Fruit fly (Drosophila melanogaster) whole organism, embryonic: ENCODE results near the gene CG31075.

Source experiments
- BtbVII ChIP-seq: fragments of 200-800 bp; sonication (Bioruptor generic); optimal IDR thresholded peaks from 3 replicates; lab custom pipeline; 2017; ENCODE audit warnings: missing biosample characterization, mild to moderate bottlenecking, missing genetic modification characterization
- CG11456 ChIP-seq: fragments of 200-800 bp; sonication (Bioruptor generic); IDR thresholded peaks from 3 replicates; pipeline ENCODE4 v1.3.6; 2022; ENCODE audit warnings: missing biosample characterization, missing genetic modification characterization
- CG12104 ChIP-seq: fragments of 200-800 bp; sonication (Bioruptor generic); optimal IDR thresholded peaks from 3 replicates; lab custom pipeline; 2016; ENCODE audit warnings: missing biosample characterization, missing genetic modification characterization
- CG12391 ChIP-seq: fragments of 200-800 bp; sonication (Bioruptor generic); optimal IDR thresholded peaks from 3 replicates; lab custom pipeline; 2018; ENCODE audit warnings: missing biosample characterization, mild to moderate bottlenecking, missing genetic modification characterization, moderate library complexity
- CG14667 ChIP-seq: fragments of 200-800 bp; sonication (Bioruptor generic); IDR thresholded peaks from 2 replicates; pipeline ENCODE4 v1.3.6; 2022; ENCODE audit warnings: missing biosample characterization, missing genetic modification characterization
- CG1602 ChIP-seq: fragments of 200-800 bp; sonication (Bioruptor generic); optimal IDR thresholded peaks from 3 replicates; lab custom pipeline; 2016; ENCODE audit warnings: missing biosample characterization, missing genetic modification characterization
- CG17359 ChIP-seq: fragments of 200-800 bp; sonication (Bioruptor generic); optimal IDR thresholded peaks from 3 replicates; lab custom pipeline; 2018; ENCODE audit warnings: missing biosample characterization, mild to moderate bottlenecking, missing genetic modification characterization, moderate library complexity
- CG17361 ChIP-seq: fragments of 200-800 bp; sonication (Bioruptor generic); IDR thresholded peaks from 3 replicates; pipeline ENCODE4 v1.3.6; 2022; ENCODE audit warnings: missing biosample characterization, missing genetic modification characterization
- CG17568 ChIP-seq: fragments of 200-800 bp; sonication (Bioruptor generic); optimal IDR thresholded peaks from 2 replicates; lab custom pipeline; 2018; ENCODE audit warnings: missing biosample characterization, mild to moderate bottlenecking, missing genetic modification characterization, moderate library complexity
- CG2116 ChIP-seq: fragments of 200-800 bp; sonication (Bioruptor generic); optimal IDR thresholded peaks from 3 replicates; lab custom pipeline; 2018; ENCODE audit warnings: missing biosample characterization, mild to moderate bottlenecking, missing genetic modification characterization
- CG2120 ChIP-seq: fragments of 200-800 bp; sonication (Bioruptor generic); optimal IDR thresholded peaks from 3 replicates; lab custom pipeline; 2016; ENCODE audit warnings: missing biosample characterization, missing genetic modification characterization
- CG31365 ChIP-seq: fragments of 200-800 bp; sonication (Bioruptor generic); optimal IDR thresholded peaks from 2 replicates; lab custom pipeline; 2018; ENCODE audit warnings: missing biosample characterization, mild to moderate bottlenecking, missing genetic modification characterization
- CG3995 ChIP-seq: fragments of 200-800 bp; sonication (Bioruptor generic); optimal IDR thresholded peaks from 3 replicates; lab custom pipeline; 2016; ENCODE audit warnings: missing biosample characterization, missing genetic modification characterization
- CG6765 ChIP-seq: fragments of 200-800 bp; sonication (Bioruptor generic); optimal IDR thresholded peaks from 3 replicates; lab custom pipeline; 2017; ENCODE audit warnings: missing biosample characterization, mild to moderate bottlenecking, missing genetic modification characterization
- CG7928 ChIP-seq: fragments of 200-800 bp; sonication (Bioruptor generic); optimal IDR thresholded peaks from 2 replicates; lab custom pipeline; 2017; ENCODE audit warnings: missing biosample characterization, mild to moderate bottlenecking, missing genetic modification characterization
- CG9437 ChIP-seq: fragments of 200-800 bp; sonication (Bioruptor generic); optimal IDR thresholded peaks from 2 replicates; lab custom pipeline; 2018; ENCODE audit warnings: missing biosample characterization, mild to moderate bottlenecking, missing genetic modification characterization
- Chrac-16 ChIP-seq: fragments of 200-800 bp; sonication (Bioruptor generic); optimal IDR thresholded peaks from 3 replicates; lab custom pipeline; 2016; ENCODE audit warnings: missing biosample characterization, missing genetic modification characterization
- Dll ChIP-seq: fragments of 200-800 bp; sonication (Bioruptor generic); IDR thresholded peaks from 4 replicates; pipeline ENCODE4 v1.3.6; 2022; ENCODE audit warnings: missing biosample characterization, missing genetic modification characterization; ENCODE audit not compliant: partially characterized antibody
- E2f2 ChIP-seq: fragments of 200-800 bp; sonication (Bioruptor generic); IDR thresholded peaks from 2 replicates; pipeline ENCODE4 v1.3.6; 2022; ENCODE audit warnings: missing biosample characterization, missing genetic modification characterization
- H2.0 ChIP-seq: fragments of 200-800 bp; sonication (Bioruptor generic); IDR thresholded peaks from 2 replicates; pipeline ENCODE4 v1.3.6; 2022; ENCODE audit warnings: missing biosample characterization, missing genetic modification characterization
- Lpt ChIP-seq: fragments of >200 bp; optimal IDR thresholded peaks from 2 replicates; lab custom pipeline; 2018; ENCODE audit warnings: missing biosample characterization, missing genetic modification characterization
- Med ChIP-seq: fragments of 200-800 bp; sonication (Bioruptor generic); peaks from one replicate; lab custom pipeline; 2016; ENCODE audit warnings: missing biosample characterization, missing genetic modification characterization, mild to moderate bottlenecking, inconsistent platforms, moderate library complexity
- Nf-YB ChIP-seq: fragments of 200-800 bp; sonication (Bioruptor generic); optimal IDR thresholded peaks from 3 replicates; lab custom pipeline; 2019; ENCODE audit warnings: missing biosample characterization, mild to moderate bottlenecking, missing genetic modification characterization, moderate library complexity
- Oaz ChIP-seq: fragments of 200-800 bp; sonication (Bioruptor generic); IDR thresholded peaks from 2 replicates; pipeline ENCODE4 v1.3.6; 2022; ENCODE audit warnings: missing biosample characterization, missing genetic modification characterization
- Sin3A ChIP-seq: fragments of >200 bp; optimal IDR thresholded peaks from 2 replicates; lab custom pipeline; 2018
- Sox102F ChIP-seq: fragments of 200-800 bp; sonication (Bioruptor generic); optimal IDR thresholded peaks from 2 replicates; lab custom pipeline; 2018; ENCODE audit warnings: missing biosample characterization, mild to moderate bottlenecking, missing genetic modification characterization, moderate library complexity
- btn ChIP-seq: fragments of 200-800 bp; sonication (Bioruptor generic); optimal IDR thresholded peaks from 2 replicates; lab custom pipeline; 2016; ENCODE audit warnings: missing biosample characterization, missing genetic modification characterization
- dpn ChIP-seq, 2 experiments: fragments of 200-800 bp; sonication (Bioruptor generic); optimal IDR thresholded peaks; 3 replicates each; lab custom pipeline; 2016; ENCODE audit warnings: missing biosample characterization in 2 of 2, missing genetic modification characterization in 2 of 2
- ewg ChIP-seq: fragments of 200-800 bp; sonication (Bioruptor generic); optimal IDR thresholded peaks from 3 replicates; lab custom pipeline; 2017; ENCODE audit warnings: mild to moderate bottlenecking, missing biosample characterization, missing genetic modification reagents, missing genetic modification characterization
- fd64A ChIP-seq: fragments of 200-800 bp; sonication (Bioruptor generic); optimal IDR thresholded peaks from 3 replicates; lab custom pipeline; 2018; ENCODE audit warnings: missing biosample characterization, mild to moderate bottlenecking, missing genetic modification characterization
- ftz-f1 ChIP-seq: fragments of 200-800 bp; sonication (Bioruptor generic); optimal IDR thresholded peaks from 2 replicates; lab custom pipeline; 2016; ENCODE audit warnings: missing biosample characterization, missing genetic modification characterization
- hb ChIP-seq: fragments of 200-800 bp; sonication (Bioruptor generic); IDR thresholded peaks from 3 replicates; pipeline ENCODE4 v1.3.6; 2022; ENCODE audit warnings: missing biosample characterization, missing genetic modification characterization; ENCODE audit not compliant: partially characterized antibody
- hbn ChIP-seq: fragments of 200-800 bp; sonication (Bioruptor generic); IDR thresholded peaks from 2 replicates; pipeline ENCODE4 v1.3.6; 2022; ENCODE audit warnings: missing biosample characterization, missing genetic modification characterization; ENCODE audit not compliant: partially characterized antibody
- hkb ChIP-seq, 2 experiments: fragments of 200-800 bp in 1 of 2; fragments of >200 bp in 1 of 2; sonication (Bioruptor generic) in 1 of 2; IDR thresholded peaks in 1 of 2; optimal IDR thresholded peaks in 1 of 2; 2 replicates each; pipeline versions ENCODE4 v1.3.6 to Lab custom; 2017 to 2022; ENCODE audit warnings: missing biosample characterization in 1 of 2, missing genetic modification characterization in 1 of 2
- lov ChIP-seq, 2 experiments: fragments of 200-800 bp in 1 of 2; fragments of >200 bp in 1 of 2; sonication (Bioruptor generic) in 1 of 2; IDR thresholded peaks in 1 of 2; optimal IDR thresholded peaks in 1 of 2; 2 replicates in 1 of 2; 3 replicates in 1 of 2; pipeline versions ENCODE4 v1.3.6 to Lab custom; 2017 to 2022; ENCODE audit warnings: missing biosample characterization in 1 of 2, missing genetic modification characterization in 1 of 2
- nerfin-1 ChIP-seq: fragments of 200-800 bp; sonication (Bioruptor generic); optimal IDR thresholded peaks from 3 replicates; lab custom pipeline; 2019; ENCODE audit warnings: missing biosample characterization, mild to moderate bottlenecking, missing genetic modification characterization, moderate library complexity
- odd ChIP-seq: fragments of 200-800 bp; sonication (Bioruptor generic); optimal IDR thresholded peaks from 2 replicates; lab custom pipeline; 2017; ENCODE audit warnings: missing biosample characterization, mild to moderate bottlenecking, missing genetic modification characterization
- onecut ChIP-seq: fragments of 200-800 bp; sonication (Bioruptor generic); IDR thresholded peaks from 2 replicates; pipeline ENCODE4 v1.3.6; 2022; ENCODE audit warnings: missing biosample characterization, missing genetic modification characterization
- otp ChIP-seq: fragments of 200-800 bp; sonication (Bioruptor generic); IDR thresholded peaks from 3 replicates; pipeline ENCODE4, ENCODE4 v1.3.6; 2022; ENCODE audit warnings: missing biosample characterization, missing genetic modification characterization
- phol ChIP-seq: fragments of 200-800 bp; sonication (Bioruptor generic); optimal IDR thresholded peaks from 3 replicates; lab custom pipeline; 2018; ENCODE audit warnings: missing biosample characterization, mild to moderate bottlenecking, missing genetic modification characterization, moderate library complexity
- pita ChIP-seq: fragments of 200-800 bp; sonication (Bioruptor generic); optimal IDR thresholded peaks from 2 replicates; lab custom pipeline; 2017; ENCODE audit warnings: missing biosample characterization, mild to moderate bottlenecking, missing genetic modification characterization
- sens-2 ChIP-seq: fragments of 200-800 bp; sonication (Bioruptor generic); IDR thresholded peaks from 2 replicates; pipeline ENCODE4 v1.3.6; 2022; ENCODE audit warnings: missing biosample characterization, missing genetic modification characterization
- seq ChIP-seq: fragments of 200-800 bp; sonication (Bioruptor generic); IDR thresholded peaks from 2 replicates; pipeline ENCODE4 v1.3.6; 2022; ENCODE audit warnings: missing biosample characterization, missing genetic modification characterization
- slbo ChIP-seq: fragments of 200-800 bp; sonication (Bioruptor generic); IDR thresholded peaks from 2 replicates; pipeline ENCODE4 v1.3.6; 2022; ENCODE audit warnings: missing biosample characterization, missing genetic modification characterization

The CG31075 gene

dm6 chr3R:26956376-26957062 is 31.8 kb downstream of the CG31075 start (continued):
- TF ChIP-seq Nf-YB (GFP tag; lab: Kevin White, UChicago) (no peak), Sox102F (GFP tag; lab: Kevin White, UChicago) (no peak), hkb (optimal IDR thresholded peaks at IDR 0.05; lab: Kevin White, UChicago) (peak; percentile 25), hkb (GFP tag; IDR thresholded peaks at IDR 0.05; lab: Robert Waterston, UW) (no peak), fd64A (no peak), slbo (GFP tag; lab: Robert Waterston, UW) (peak; percentile 35; the same call in 1 of the 2 replicates), sens-2 (GFP tag; lab: Robert Waterston, UW) (no peak), Dll (GFP tag; lab: Robert Waterston, UW) (no peak), CG6765 (GFP tag; lab: Kevin White, UChicago) (peak; percentile 36), Med (peak; percentile 69), E2f2 (GFP tag; lab: Robert Waterston, UW) (peak; percentile 21; the same call in 1 of the 2 replicates), CG17359 (tag; lab: Kevin White, UChicago) (peak; percentile 2), ewg (GFP tag; lab: Kevin White, UChicago) (no peak), CG11456 (0 out of 3 replicates have a peak, but pooled peaks have one; percentile 45), CG2120 (GFP tag; lab: Kevin White, UChicago) (peak; percentile 10), CG17568 (GFP tag; lab: Kevin White, UChicago) (no peak), CG9437 (GFP tag; lab: Kevin White, UChicago) (peak; percentile 6), CG17361 (GFP tag; lab: Robert Waterston, UW) (0 out of 3 replicates have a peak, but pooled peaks have one; percentile 18), odd (GFP tag; lab: Kevin White, UChicago) (peak; percentile 0), lov (optimal IDR thresholded peaks at IDR 0.05; lab: Kevin White, UChicago) (no peak), lov (GFP tag; IDR thresholded peaks at IDR 0.05; lab: Robert Waterston, UW) (0 out of 3 replicates have a peak, but pooled peaks have one; percentile 38), H2.0 (GFP tag; lab: Robert Waterston, UW) (no peak)

dm6 chr3R:26955527-26955926 is 32.8 kb downstream of the CG31075 start:
- no peak for TF ChIP-seq CG12391 (tag; lab: Kevin White, UChicago)
- no peak for TF ChIP-seq seq (GFP tag; lab: Robert Waterston, UW)
- no peak for TF ChIP-seq BtbVII (GFP tag; lab: Kevin White, UChicago)
- no peak for TF ChIP-seq btn
- TF ChIP-seq Chrac-16 (GFP tag; lab: Kevin White, UChicago): no peak
- no peak for TF ChIP-seq phol
- no peak for TF ChIP-seq hbn (GFP tag; lab: Robert Waterston, UW)
- peak; percentile 38; the same call in 1 of the 2 replicates for TF ChIP-seq onecut (GFP tag; lab: Robert Waterston, UW)
- no peak for TF ChIP-seq CG3995
- TF ChIP-seq CG14667: no peak
- TF ChIP-seq hb: 0 out of 3 replicates have a peak, but pooled peaks have one; percentile 25
- no peak for TF ChIP-seq CG12104 (GFP tag; lab: Kevin White, UChicago)
- TF ChIP-seq Sin3A (lab: Kevin White, UChicago): no peak
- no peak for TF ChIP-seq CG2116 (GFP tag; lab: Kevin White, UChicago)
- TF ChIP-seq CG1602 (GFP tag; lab: Kevin White, UChicago): no peak
- TF ChIP-seq pita (GFP tag; lab: Kevin White, UChicago): no peak
- no peak for TF ChIP-seq CG7928 (GFP tag; lab: Kevin White, UChicago)
- TF ChIP-seq otp (GFP tag; lab: Robert Waterston, UW): no peak
- no peak for TF ChIP-seq dpn (GFP tag; optimal IDR thresholded peaks at IDR 0.05; lab: Kevin White, UChicago)
- no peak for TF ChIP-seq Oaz (GFP tag; lab: Robert Waterston, UW)
- TF ChIP-seq Med: peak; percentile 61
- TF ChIP-seq ftz-f1 (GFP tag; lab: Kevin White, UChicago): peak; percentile 47
- TF ChIP-seq CG31365 (tag; lab: Kevin White, UChicago): no peak
- TF ChIP-seq Lpt (GFP tag; lab: Kevin White, UChicago): no peak
- TF ChIP-seq nerfin-1 (tag; lab: Kevin White, UChicago): no peak
